Worm (Caenorhabditis elegans) whole organism, young adult: Measurements from ENCODE around the gene T06E8.2.

Experiments
- B0035.1 ChIP-seq: sonication (generic microtip); optimal IDR thresholded peaks from 2 replicates; lab custom pipeline; 2016; ENCODE audit warnings: missing genetic modification characterization, mild to moderate bottlenecking, missing compliant biosample characterization, missing genotype, missing genetic modification reagents
- F39B2.1 ChIP-seq: fragments of 200-800 bp; sonication (Bioruptor generic); IDR thresholded peaks from 2 replicates; pipeline ENCODE4 v1.3.6; 2022; ENCODE audit warnings: missing genetic modification reagents, missing genetic modification characterization, missing compliant biosample characterization
- F49E8.2 ChIP-seq: sonication (generic microtip); optimal IDR thresholded peaks from 3 replicates; lab custom pipeline; 2017; ENCODE audit warnings: missing genetic modification characterization, mild to moderate bottlenecking, missing compliant biosample characterization, antibody characterized with exemption, moderate library complexity; ENCODE audit not compliant: insufficient read depth
- F52B5.7 ChIP-seq: sonication (generic microtip); optimal IDR thresholded peaks from 2 replicates; lab custom pipeline; 2016; ENCODE audit warnings: mild to moderate bottlenecking, missing genetic modification characterization, missing compliant biosample characterization
- T07F8.4 ChIP-seq: sonication (generic microtip); optimal IDR thresholded peaks from 2 replicates; lab custom pipeline; 2016; ENCODE audit warnings: mild to moderate bottlenecking, missing genetic modification characterization, moderate library complexity, missing compliant biosample characterization
- Y56A3A.18 ChIP-seq: fragments of 200-800 bp; sonication (Bioruptor generic); IDR thresholded peaks from 2 replicates; pipeline ENCODE4 v1.3.6; 2022; ENCODE audit warnings: missing genetic modification reagents, missing genetic modification characterization, missing compliant biosample characterization
- Y95B8A.8 ChIP-seq: fragments of 200-800 bp; sonication (Bioruptor generic); IDR thresholded peaks from 2 replicates; pipeline ENCODE4 v1.3.6; 2022; ENCODE audit warnings: missing genetic modification reagents, missing genetic modification characterization, missing compliant biosample characterization
- attf-6 ChIP-seq: fragments of 200-800 bp; sonication (Bioruptor generic); IDR thresholded peaks from 2 replicates; pipeline ENCODE4 v1.3.6; 2022; ENCODE audit warnings: missing genetic modification reagents, missing genetic modification characterization, missing compliant biosample characterization
- ceh-40 ChIP-seq: fragments of 200-800 bp; sonication (Bioruptor generic); IDR thresholded peaks from 2 replicates; pipeline ENCODE4 v1.3.6; 2022; ENCODE audit warnings: missing genetic modification characterization, missing compliant biosample characterization
- ceh-58 ChIP-seq: fragments of 200-800 bp; sonication (Bioruptor generic); IDR thresholded peaks from 2 replicates; pipeline ENCODE4 v1.3.6; 2022; ENCODE audit warnings: missing genetic modification characterization, missing compliant biosample characterization
- ceh-79 ChIP-seq: sonication (generic microtip); optimal IDR thresholded peaks from 2 replicates; lab custom pipeline; 2017; ENCODE audit warnings: mild to moderate bottlenecking, missing genetic modification characterization, missing compliant biosample characterization
- die-1 ChIP-seq: sonication (generic microtip); optimal IDR thresholded peaks from 2 replicates; lab custom pipeline; 2016; ENCODE audit warnings: missing genotype, mild to moderate bottlenecking, missing genetic modification characterization, missing compliant biosample characterization
- dpff-1 ChIP-seq: sonication (generic microtip); optimal IDR thresholded peaks from 2 replicates; lab custom pipeline; 2017; ENCODE audit warnings: mild to moderate bottlenecking, missing genetic modification characterization, missing compliant biosample characterization
- dpl-1 ChIP-seq: fragments of 150-350 bp; optimal IDR thresholded peaks from 2 replicates; lab custom pipeline; 2014; ENCODE audit warnings: missing biosample characterization, missing genetic modification reagents, missing genetic modification characterization
- egl-18 ChIP-seq: fragments of 200-800 bp; sonication (Bioruptor generic); IDR thresholded peaks from 2 replicates; pipeline ENCODE4 v1.3.6; 2022; ENCODE audit warnings: missing genetic modification reagents, missing genetic modification characterization, missing compliant biosample characterization
- fkh-3 ChIP-seq: sonication (generic microtip); optimal IDR thresholded peaks from 2 replicates; lab custom pipeline; 2016; ENCODE audit warnings: mild to moderate bottlenecking, missing genetic modification characterization, missing compliant biosample characterization
- lag-1 ChIP-seq: fragments of 200-800 bp; sonication (Bioruptor generic); IDR thresholded peaks from 2 replicates; pipeline ENCODE4 v1.3.6; 2022; ENCODE audit warnings: missing genetic modification reagents, missing genetic modification characterization, missing compliant biosample characterization
- lin-54 ChIP-seq: fragments of 200-800 bp; sonication (Bioruptor generic); optimal IDR thresholded peaks from 2 replicates; lab custom pipeline; 2018; ENCODE audit warnings: mild to moderate bottlenecking, missing genetic modification characterization, missing compliant biosample characterization
- madf-6 ChIP-seq: fragments of 200-800 bp; sonication (Bioruptor generic); IDR thresholded peaks from 2 replicates; pipeline ENCODE4 v1.3.6; 2022; ENCODE audit warnings: missing genetic modification reagents, missing genetic modification characterization, missing compliant biosample characterization
- madf-8 ChIP-seq: fragments of 200-800 bp; sonication (Bioruptor generic); conservative IDR thresholded peaks from 2 replicates; pipeline ENCODE4 v1.3.6; 2022; ENCODE audit warnings: missing genetic modification reagents, missing genetic modification characterization, missing compliant biosample characterization
- mcd-1 ChIP-seq: fragments of 200-800 bp; sonication (Bioruptor generic); IDR thresholded peaks from 2 replicates; pipeline ENCODE4 v1.3.6; 2022; ENCODE audit warnings: missing genetic modification reagents, missing genetic modification characterization, missing compliant biosample characterization
- mel-28 ChIP-seq: sonication (generic microtip); optimal IDR thresholded peaks from 2 replicates; lab custom pipeline; 2016; ENCODE audit warnings: borderline replicate concordance, mild to moderate bottlenecking, missing genetic modification characterization, missing compliant biosample characterization
- mxl-1 ChIP-seq: sonication (generic microtip); optimal IDR thresholded peaks from 2 replicates; lab custom pipeline; 2016; ENCODE audit warnings: missing genetic modification characterization, missing compliant biosample characterization
- nfyb-1 ChIP-seq: fragments of 200-800 bp; sonication (Bioruptor generic); IDR thresholded peaks from 2 replicates; pipeline ENCODE4 v1.3.6; 2022; ENCODE audit warnings: missing genetic modification reagents, missing genetic modification characterization, missing compliant biosample characterization
- nhr-179 ChIP-seq: sonication (generic microtip); optimal IDR thresholded peaks from 2 replicates; lab custom pipeline; 2016; ENCODE audit warnings: mild to moderate bottlenecking, missing genetic modification characterization, missing compliant biosample characterization
- nhr-80 ChIP-seq: sonication (generic microtip); optimal IDR thresholded peaks from 2 replicates; lab custom pipeline; 2016; ENCODE audit warnings: missing genetic modification characterization, missing compliant biosample characterization
- nhr-90 ChIP-seq: sonication (generic microtip); optimal IDR thresholded peaks from 2 replicates; lab custom pipeline; 2016; ENCODE audit warnings: missing genotype, mild to moderate bottlenecking, missing genetic modification characterization, missing compliant biosample characterization
- rec-8 ChIP-seq, 2 experiments: sonication (generic microtip); optimal IDR thresholded peaks; 2 replicates each; lab custom pipeline; 2016; ENCODE audit warnings: mild to moderate bottlenecking in 2 of 2, missing genetic modification characterization in 2 of 2, missing genetic modification reagents in 2 of 2, missing genotype in 2 of 2, missing biosample characterization in 1 of 2, missing compliant biosample characterization in 1 of 2, moderate library complexity in 1 of 2
- snpc-3.4 ChIP-seq: sonication (generic microtip); optimal IDR thresholded peaks from 2 replicates; lab custom pipeline; 2017; ENCODE audit warnings: missing genetic modification characterization, mild to moderate bottlenecking, missing compliant biosample characterization, antibody characterized with exemption, moderate library complexity, missing genotype, missing genetic modification reagents
- sptf-2 ChIP-seq: fragments of 200-800 bp; sonication (Bioruptor generic); optimal IDR thresholded peaks from 2 replicates; lab custom pipeline; 2018; ENCODE audit warnings: mild to moderate bottlenecking, missing genetic modification characterization, missing compliant biosample characterization
- tbp1 ChIP-seq: fragments of 200-800 bp; sonication (Bioruptor generic); optimal IDR thresholded peaks from 2 replicates; lab custom pipeline; 2018; ENCODE audit warnings: mild to moderate bottlenecking, missing genetic modification characterization, missing compliant biosample characterization
- tlf-1 ChIP-seq: fragments of 200-800 bp; sonication (Bioruptor generic); optimal IDR thresholded peaks from 2 replicates; lab custom pipeline; 2018; ENCODE audit warnings: mild to moderate bottlenecking, missing genetic modification characterization, missing compliant biosample characterization
- xnd-1 ChIP-seq: sonication (generic microtip); optimal IDR thresholded peaks from 2 replicates; lab custom pipeline; 2016; ENCODE audit warnings: missing genotype, missing genetic modification reagents, missing genetic modification characterization, missing compliant biosample characterization
- ztf-28 ChIP-seq: fragments of 200-800 bp; sonication (Bioruptor generic); IDR thresholded peaks from 2 replicates; pipeline ENCODE4 v1.3.6; 2022; ENCODE audit warnings: missing genetic modification reagents, missing genetic modification characterization, missing compliant biosample characterization
- ztf-3 ChIP-seq: fragments of 200-800 bp; sonication (Bioruptor generic); optimal IDR thresholded peaks from 2 replicates; lab custom pipeline; 2018; ENCODE audit warnings: mild to moderate bottlenecking, missing genetic modification characterization, missing compliant biosample characterization

T06E8.2 gene

DNA sequence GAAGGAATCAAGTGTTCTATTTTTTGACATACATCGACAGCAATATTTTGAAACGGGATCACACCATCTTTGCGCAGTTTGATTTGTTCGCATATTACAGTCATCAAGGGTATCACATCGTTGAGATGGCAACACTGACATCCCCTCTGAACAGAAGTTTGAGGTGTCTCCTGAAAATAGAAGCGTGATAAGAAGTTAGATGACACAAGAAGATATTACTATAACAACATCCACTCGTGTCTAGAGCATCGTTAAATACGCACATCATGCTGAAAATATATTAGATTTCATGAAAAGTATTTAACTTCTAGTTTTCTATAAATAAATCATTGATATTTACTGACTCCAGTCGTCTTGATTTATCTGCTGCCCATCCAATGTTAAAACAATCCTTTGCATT lies 36.5 kb upstream of the T06E8.2 start:
- TF ChIP-seq ceh-79 (tag; lab: Kevin White, UChicago) (no peak), nhr-80 (tag; lab: Kevin White, UChicago) (no peak)

ce11 chrV:10070541-10070940 lies 34.3 kb upstream of the T06E8.2 start, which contains the start of gene nhr-192:
Gene nhr-192, minus strand, starts transcription at chrV:10070641.
- no peak for TF ChIP-seq T07F8.4 (tag; lab: Kevin White, UChicago)
- TF ChIP-seq ceh-58 (GFP tag; lab: Robert Waterston, UW) = no peak
- no peak for TF ChIP-seq mel-28 (tag; lab: Kevin White, UChicago)
- TF ChIP-seq fkh-3 (tag; lab: Kevin White, UChicago) = no peak

DNA sequence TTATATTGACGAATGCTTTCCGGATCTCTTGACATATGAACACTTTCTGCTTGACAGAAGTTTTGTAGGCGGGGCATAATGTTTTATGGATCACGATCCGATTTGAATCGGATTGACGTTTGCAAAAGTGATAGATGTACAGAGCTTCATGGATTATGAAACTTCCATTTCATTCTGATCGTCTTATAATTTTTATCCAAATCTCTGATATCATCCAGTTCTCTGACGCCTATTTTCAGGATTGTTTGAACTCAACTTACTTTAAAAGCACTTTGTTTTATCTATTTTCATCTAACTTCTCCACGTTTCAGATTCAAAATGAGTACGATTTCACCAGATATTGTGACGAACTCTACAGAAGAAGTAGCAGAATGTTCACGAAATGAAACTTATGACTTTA lies 30.6 kb upstream of the T06E8.2 start, which contains the start of gene npr-39:
npr-39 (plus strand) TSS at position 301 of the 400 bp plus-strand sequence.
- TF ChIP-seq nfyb-1 (GFP tag; lab: Robert Waterston, UW) = no peak
- TF ChIP-seq, all 124 proteins: peak for 0

DNA sequence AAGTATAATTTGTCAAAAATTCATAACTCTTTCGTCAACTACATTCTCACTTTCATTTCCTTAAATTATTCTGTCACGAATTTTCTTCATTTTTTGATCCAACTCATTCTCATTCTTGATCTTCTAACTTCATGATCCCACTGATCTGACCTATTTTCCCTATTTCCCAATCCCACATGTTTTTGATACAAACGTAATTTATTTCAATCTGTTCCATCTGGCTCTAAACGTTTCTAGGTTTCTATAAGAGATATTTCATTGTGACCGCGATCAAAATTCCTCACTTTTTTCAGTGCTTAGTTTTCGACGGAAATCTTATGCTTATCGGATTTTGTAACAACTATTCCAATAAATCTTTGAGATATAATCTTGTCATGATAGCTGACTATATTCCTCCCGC lies 29.5 kb upstream of the T06E8.2 start:
- TF ChIP-seq sptf-2 (GFP tag; lab: Kevin White, UChicago) (no peak), snpc-3.4 (no peak), nhr-90 (tag; lab: Kevin White, UChicago) (no peak), die-1 (tag; lab: Kevin White, UChicago) (no peak), xnd-1 (tag; lab: Kevin White, UChicago) (no peak), madf-6 (GFP tag; lab: Robert Waterston, UW) (no peak), ztf-28 (GFP tag; lab: Robert Waterston, UW) (no peak), F49E8.2 (tag; lab: Kevin White, UChicago) (no peak), rec-8 (tag; optimal IDR thresholded peaks at IDR 0.05; lab: Kevin White, UChicago) (no peak), nhr-179 (tag; lab: Kevin White, UChicago) (no peak), ceh-40 (no peak)

DNA sequence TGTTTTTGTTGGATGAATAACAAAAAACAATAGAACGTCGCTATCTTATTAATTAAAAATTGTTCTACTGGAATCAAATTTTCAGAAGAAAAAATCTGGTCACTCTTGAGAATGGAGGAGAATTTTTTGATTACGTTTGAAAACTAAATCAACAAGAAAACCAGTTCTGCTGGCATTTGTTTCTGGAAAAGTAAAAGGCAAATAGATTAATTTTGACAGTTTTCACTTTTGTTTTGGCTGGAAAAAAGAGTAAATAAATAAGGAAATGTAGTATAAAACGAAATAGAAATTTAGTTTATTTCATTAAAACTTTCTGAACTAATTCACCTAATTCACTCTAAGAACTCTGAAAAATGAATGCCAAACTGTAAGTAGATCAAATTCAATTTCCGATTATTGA lies 28.0 kb upstream of the T06E8.2 start, which contains the start of gene fipr-13:
fipr-13 (plus strand) TSS at position 301 of the 400 bp plus-strand sequence.
- TF ChIP-seq ztf-3 (GFP tag; lab: Kevin White, UChicago) = no peak
- no peak for TF ChIP-seq ztf-28 (GFP tag; lab: Robert Waterston, UW)
- TF ChIP-seq mxl-1 (tag; lab: Kevin White, UChicago) = no peak
- no peak for TF ChIP-seq attf-6 (GFP tag; lab: Robert Waterston, UW)
- TF ChIP-seq, all 124 proteins: peak for 0

- TF ChIP-seq F39B2.1 (GFP tag; lab: Robert Waterston, UW) (no peak), madf-8 (GFP tag; lab: Robert Waterston, UW) (no peak), lin-54 (GFP tag; lab: Kevin White, UChicago) (no peak), dpff-1 (tag; lab: Kevin White, UChicago) (no peak), Y95B8A.8 (no peak), F52B5.7 (no peak), egl-18 (GFP tag; lab: Robert Waterston, UW) (no peak), Y56A3A.18 (GFP tag; lab: Robert Waterston, UW) (no peak), B0035.1 (no peak), dpl-1 (no peak), tlf-1 (no peak), lag-1 (GFP tag; lab: Robert Waterston, UW) (no peak), tbp1 (GFP tag; lab: Kevin White, UChicago) (no peak), mcd-1 (no peak)
- TF ChIP-seq, all 124 proteins: peak for 0
Observed at ce11 chrV:10060039-10060438, 23.8 kb upstream of the T06E8.2 start.
